Worm (Caenorhabditis elegans) whole organism, L3 larva: ENCODE measurements around the gene H28G03.2.

ENCODE experiments used
- ZK546.5 ChIP-seq: sonication (generic microtip); optimal IDR thresholded peaks from 2 replicates; lab custom pipeline; 2017; ENCODE audit warnings: missing biosample characterization, missing genetic modification characterization
- ceh-16 ChIP-seq: sonication (generic microtip); optimal IDR thresholded peaks from 2 replicates; lab custom pipeline; 2017; ENCODE audit warnings: missing biosample characterization, missing genetic modification characterization
- ceh-28 ChIP-seq: fragments of 150-350 bp; optimal IDR thresholded peaks from 2 replicates; lab custom pipeline; 2014; ENCODE audit warnings: missing biosample characterization, missing genetic modification reagents, missing genetic modification characterization
- daf-12 ChIP-seq: fragments of 150-350 bp; optimal IDR thresholded peaks from 2 replicates; lab custom pipeline; 2014; ENCODE audit warnings: missing biosample characterization, missing genetic modification reagents, missing genetic modification characterization
- egl-27 ChIP-seq: sonication (generic microtip); optimal IDR thresholded peaks from 4 replicates; lab custom pipeline; 2017; ENCODE audit warnings: missing biosample characterization, missing genetic modification reagents, missing genetic modification characterization
- egl-5 ChIP-seq: fragments of 150-350 bp; optimal IDR thresholded peaks from 2 replicates; lab custom pipeline; 2017; ENCODE audit warnings: missing biosample characterization, missing genetic modification reagents, missing genetic modification characterization, inconsistent platforms
- elt-1 ChIP-seq: fragments of 150-350 bp; optimal IDR thresholded peaks from 2 replicates; lab custom pipeline; 2014; ENCODE audit warnings: missing biosample characterization, missing genetic modification characterization
- elt-2 ChIP-seq: sonication (generic microtip); optimal IDR thresholded peaks from 2 replicates; lab custom pipeline; 2016; ENCODE audit warnings: missing genetic modification reagents, mild to moderate bottlenecking, missing genetic modification characterization, missing compliant biosample characterization
- eor-1 ChIP-seq, 2 experiments: fragments of 150-350 bp; optimal IDR thresholded peaks; 2 replicates each; lab custom pipeline; 2014 to 2018; ENCODE audit warnings: missing biosample characterization in 2 of 2, missing genetic modification characterization in 2 of 2
- fkh-10 ChIP-seq: sonication (generic microtip); optimal IDR thresholded peaks from 2 replicates; lab custom pipeline; 2017; ENCODE audit warnings: missing biosample characterization, missing genetic modification reagents, missing genetic modification characterization
- fkh-2 ChIP-seq: fragments of 150-350 bp; optimal IDR thresholded peaks from 2 replicates; lab custom pipeline; 2014; ENCODE audit warnings: missing biosample characterization, missing genetic modification reagents, missing genetic modification characterization
- fos-1 ChIP-seq: fragments of 150-350 bp; optimal IDR thresholded peaks from 2 replicates; lab custom pipeline; 2014; ENCODE audit warnings: missing biosample characterization, missing genetic modification characterization
- hmg-11 ChIP-seq: sonication (generic microtip); optimal IDR thresholded peaks from 2 replicates; lab custom pipeline; 2016; ENCODE audit warnings: missing genetic modification characterization, missing compliant biosample characterization
- jun-1 ChIP-seq: fragments of 150-350 bp; optimal IDR thresholded peaks from 2 replicates; lab custom pipeline; 2014; ENCODE audit warnings: missing biosample characterization, missing genetic modification reagents, missing genetic modification characterization
- lin-15B ChIP-seq: fragments of 150-350 bp; optimal IDR thresholded peaks from 2 replicates; lab custom pipeline; 2014; ENCODE audit warnings: missing biosample characterization, missing genetic modification characterization
- lsy-12 ChIP-seq: sonication (generic microtip); optimal IDR thresholded peaks from 2 replicates; lab custom pipeline; 2016; ENCODE audit warnings: mild to moderate bottlenecking, missing genetic modification characterization, missing compliant biosample characterization
- mdl-1 ChIP-seq: fragments of 150-350 bp; optimal IDR thresholded peaks from 2 replicates; lab custom pipeline; 2014; ENCODE audit warnings: missing biosample characterization, missing genetic modification characterization
- mml-1 ChIP-seq: fragments of 150-350 bp; sonication (generic microtip); optimal IDR thresholded peaks from 3 replicates; lab custom pipeline; 2014; ENCODE audit warnings: missing biosample characterization, missing genetic modification characterization
- nfya-1 ChIP-seq: sonication (generic microtip); optimal IDR thresholded peaks from 2 replicates; lab custom pipeline; 2017; ENCODE audit warnings: missing genetic modification characterization, mild to moderate bottlenecking, missing compliant biosample characterization, antibody characterized with exemption, moderate library complexity; ENCODE audit not compliant: insufficient read depth
- nhr-11 ChIP-seq: fragments of 150-350 bp; optimal IDR thresholded peaks from 2 replicates; lab custom pipeline; 2014; ENCODE audit warnings: missing biosample characterization, missing genetic modification characterization
- nhr-12 ChIP-seq: fragments of 150-350 bp; optimal IDR thresholded peaks from 2 replicates; lab custom pipeline; 2014; ENCODE audit warnings: missing biosample characterization, missing genetic modification characterization
- nhr-25 ChIP-seq: sonication (generic microtip); optimal IDR thresholded peaks from 2 replicates; lab custom pipeline; 2017; ENCODE audit warnings: missing biosample characterization, missing genetic modification characterization
- nhr-28 ChIP-seq: fragments of 150-350 bp; optimal IDR thresholded peaks from 2 replicates; lab custom pipeline; 2014; ENCODE audit warnings: missing biosample characterization, missing genetic modification characterization
- nhr-77 ChIP-seq: fragments of 150-350 bp; optimal IDR thresholded peaks from 2 replicates; lab custom pipeline; 2014; ENCODE audit warnings: missing biosample characterization, missing genetic modification characterization
- pha-4 ChIP-seq: fragments of 150-350 bp; optimal IDR thresholded peaks from 2 replicates; lab custom pipeline; 2014; ENCODE audit warnings: missing biosample characterization, missing genetic modification reagents, missing genetic modification characterization
- pqm-1 ChIP-seq: fragments of 150-350 bp; optimal IDR thresholded peaks from 2 replicates; lab custom pipeline; 2017; ENCODE audit warnings: missing biosample characterization, missing genetic modification characterization, inconsistent platforms
- skn-1 ChIP-seq: fragments of 150-350 bp; optimal IDR thresholded peaks from 2 replicates; lab custom pipeline; 2014; ENCODE audit warnings: missing biosample characterization, missing genetic modification characterization
- snpc-4 ChIP-seq: fragments of 150-350 bp; optimal IDR thresholded peaks from 2 replicates; lab custom pipeline; 2014; ENCODE audit warnings: missing biosample characterization, missing genetic modification characterization
- tbx-2 ChIP-seq: sonication (generic microtip); optimal IDR thresholded peaks from 2 replicates; lab custom pipeline; 2016; ENCODE audit warnings: mild to moderate bottlenecking, missing genetic modification characterization, missing compliant biosample characterization
- unc-39 ChIP-seq: sonication (generic microtip); optimal IDR thresholded peaks from 4 replicates; lab custom pipeline; 2017; ENCODE audit warnings: missing biosample characterization, missing genetic modification characterization
- unc-62 ChIP-seq: fragments of 150-350 bp; sonication (generic microtip); optimal IDR thresholded peaks from 4 replicates; lab custom pipeline; 2014; ENCODE audit warnings: missing biosample characterization, missing genetic modification reagents, missing genetic modification characterization
- ztf-11 ChIP-seq: fragments of 150-350 bp; optimal IDR thresholded peaks from 2 replicates; lab custom pipeline; 2014; ENCODE audit warnings: missing biosample characterization, missing genetic modification characterization
- ztf-4 ChIP-seq: fragments of 150-350 bp; optimal IDR thresholded peaks from 2 replicates; lab custom pipeline; 2014; ENCODE audit warnings: missing biosample characterization, missing genetic modification characterization

The H28G03.2 gene

DNA sequence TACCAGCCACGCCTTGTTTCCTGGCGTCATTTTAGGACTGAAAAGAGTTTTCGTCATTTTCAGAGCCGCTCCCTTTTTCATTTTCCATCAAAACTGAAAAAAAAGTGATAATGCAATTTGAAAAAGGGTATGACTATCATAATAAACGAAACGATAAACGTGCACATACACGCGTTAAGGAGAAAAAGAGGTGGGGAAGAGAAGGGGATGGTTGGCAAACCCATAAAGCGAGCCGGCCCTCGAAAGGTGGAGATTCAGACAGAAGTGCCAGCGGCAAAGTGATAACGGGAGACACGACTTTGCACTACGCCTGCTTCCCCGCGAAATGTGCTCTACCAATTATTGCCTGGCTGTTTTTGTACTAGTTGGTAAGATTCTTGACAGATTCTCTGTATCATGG, 47.2 kb downstream of the H28G03.2 start, which contains the start of gene nspg-14:
Gene nspg-14, plus strand, starts transcription at position 250 of the 400 bp plus-strand sequence.
- no peak for TF ChIP-seq egl-5 (tag; lab: Kevin White, UChicago)
- no peak for TF ChIP-seq nhr-77 (tag; lab: Kevin White, UChicago)
- no peak for TF ChIP-seq unc-62
- TF ChIP-seq mdl-1 (tag; lab: Kevin White, UChicago) = no peak
- TF ChIP-seq lin-15B (tag; lab: Kevin White, UChicago) = no peak
- no peak for TF ChIP-seq eor-1 (tag; optimal IDR thresholded peaks at IDR 0.05; lab: Kevin White, UChicago)
- no peak for TF ChIP-seq snpc-4
- peak; percentile 32 for TF ChIP-seq pha-4
- TF ChIP-seq nhr-28 (tag; lab: Kevin White, UChicago) = no peak
- peak; percentile 84 for TF ChIP-seq elt-2 (tag; lab: Kevin White, UChicago)
- TF ChIP-seq unc-39 (tag; lab: Kevin White, UChicago) = no peak
- TF ChIP-seq pqm-1 (tag; lab: Kevin White, UChicago) = peak; percentile 72
- no peak for TF ChIP-seq daf-12
- TF ChIP-seq lsy-12 = no peak

DNA sequence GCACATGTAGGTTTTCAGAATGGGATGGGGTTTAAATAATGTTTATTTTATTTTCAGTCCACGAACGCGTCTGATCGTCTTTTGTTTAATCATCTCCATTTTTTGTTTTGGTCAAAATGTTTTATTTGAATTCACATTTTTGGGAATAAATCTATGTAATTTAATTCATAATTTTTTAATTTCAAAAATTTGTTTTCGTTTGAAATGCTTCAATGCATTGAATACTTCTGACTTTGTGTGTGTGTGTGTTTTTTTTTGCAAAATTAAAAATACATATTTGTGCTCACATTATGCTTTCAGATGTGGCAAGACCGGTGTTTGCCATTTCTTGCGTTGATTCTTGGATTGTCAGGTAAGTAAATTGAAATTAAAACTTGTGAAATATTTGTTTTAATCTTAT, 49.3 kb downstream of the H28G03.2 start, which contains the start of gene nspg-13:
Gene nspg-13, plus strand, starts transcription at position 301 of the 400 bp plus-strand sequence.
- TF ChIP-seq nhr-12 (tag; lab: Kevin White, UChicago) (no peak), elt-1 (tag; lab: Kevin White, UChicago) (no peak), jun-1 (no peak), nhr-77 (tag; lab: Kevin White, UChicago) (no peak), egl-27 (tag; lab: Kevin White, UChicago) (no peak), lsy-12 (no peak), tbx-2 (tag; lab: Kevin White, UChicago) (no peak)

DNA sequence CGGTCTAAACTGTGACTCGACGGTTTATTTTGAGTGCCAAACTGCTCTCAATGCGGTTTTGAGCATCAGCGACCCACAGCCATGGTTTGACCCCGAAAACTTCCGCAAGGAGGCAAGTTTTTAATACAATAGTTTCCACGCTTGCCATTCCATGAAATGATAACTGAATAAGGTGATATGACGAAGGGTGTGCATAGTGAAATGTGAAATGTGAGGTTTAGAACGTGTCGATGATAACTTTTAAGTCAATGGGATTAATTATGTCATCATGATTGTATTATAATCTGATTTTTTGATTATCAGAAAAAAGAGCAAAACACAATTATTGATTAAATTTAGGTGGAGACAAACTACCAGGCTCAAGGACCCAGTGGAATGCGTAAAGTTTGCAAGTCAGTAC, 49.8 kb downstream of the H28G03.2 start:
- TF ChIP-seq ceh-16 (tag; lab: Kevin White, UChicago) (no peak), ZK546.5 (tag; lab: Kevin White, UChicago) (no peak), pqm-1 (tag; lab: Kevin White, UChicago) (no peak), elt-2 (tag; lab: Kevin White, UChicago) (peak; percentile 73), nhr-77 (tag; lab: Kevin White, UChicago) (no peak), nhr-11 (tag; lab: Kevin White, UChicago) (no peak), tbx-2 (tag; lab: Kevin White, UChicago) (no peak), unc-62 (no peak)

DNA sequence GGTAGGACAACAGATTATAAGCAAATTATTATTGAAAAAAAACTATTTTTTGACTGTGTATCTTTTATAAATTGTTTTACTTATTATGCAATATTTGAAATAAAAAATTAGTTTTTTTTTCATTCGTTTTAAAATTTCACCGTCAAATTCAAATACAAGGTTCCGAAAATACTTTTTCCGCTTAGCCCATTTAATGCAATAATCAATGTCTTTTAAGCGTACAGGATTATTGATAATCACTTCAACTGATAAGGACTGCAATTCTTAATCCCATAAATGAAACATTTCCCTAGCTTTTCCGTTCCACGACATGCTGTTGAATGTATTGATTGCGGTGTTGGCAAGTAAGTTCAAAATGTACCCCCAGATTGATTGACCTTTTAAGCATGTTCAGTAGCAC, 51.4 kb downstream of the H28G03.2 start, which contains the start of gene nspg-12:
Gene nspg-12, plus strand, starts transcription at position 301 of the 400 bp plus-strand sequence.
- TF ChIP-seq elt-1 (tag; lab: Kevin White, UChicago) = no peak
- TF ChIP-seq elt-2 (tag; lab: Kevin White, UChicago) = peak; percentile 44

DNA sequence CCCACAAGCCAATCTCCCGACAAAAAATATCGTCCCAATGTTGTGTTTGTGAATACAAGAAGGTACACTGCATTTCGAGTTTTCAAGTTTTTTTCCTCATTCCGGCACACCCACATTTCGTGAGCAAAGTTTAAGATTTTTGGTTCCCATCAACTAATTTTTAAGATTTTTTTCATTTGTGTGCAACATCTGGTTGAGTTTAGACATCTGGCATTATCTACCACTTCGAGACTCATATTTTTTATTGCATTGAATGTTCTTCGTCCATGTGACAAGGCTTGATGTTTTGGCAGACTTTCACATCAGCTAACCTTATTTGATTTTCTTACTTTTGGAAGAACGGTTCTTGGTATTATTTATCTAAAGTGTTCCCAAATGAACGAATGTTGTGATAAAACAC, 54.8 kb downstream of the H28G03.2 start:
- TF ChIP-seq unc-62 = no peak
- no peak for TF ChIP-seq daf-12
- TF ChIP-seq snpc-4 = no peak
- TF ChIP-seq fkh-2 (tag; lab: Kevin White, UChicago) = no peak
- TF ChIP-seq mml-1 (tag; lab: Kevin White, UChicago) = no peak
- no peak for TF ChIP-seq ceh-28 (tag; lab: Kevin White, UChicago)
- TF ChIP-seq nfya-1 = no peak
- TF ChIP-seq ztf-11 (tag; lab: Kevin White, UChicago) = no peak
- TF ChIP-seq skn-1 (tag; lab: Kevin White, UChicago) = no peak
- no peak for TF ChIP-seq elt-1 (tag; lab: Kevin White, UChicago)
- no peak for TF ChIP-seq nhr-28 (tag; lab: Kevin White, UChicago)
- TF ChIP-seq ztf-4 (tag; lab: Kevin White, UChicago) = no peak
- no peak for TF ChIP-seq jun-1
- no peak for TF ChIP-seq nhr-25 (tag; lab: Kevin White, UChicago)
- TF ChIP-seq fkh-10 (GFP tag; lab: Kevin White, UChicago) = no peak
- no peak for TF ChIP-seq fos-1 (tag; lab: Kevin White, UChicago)
- no peak for TF ChIP-seq nhr-11 (tag; lab: Kevin White, UChicago)

DNA sequence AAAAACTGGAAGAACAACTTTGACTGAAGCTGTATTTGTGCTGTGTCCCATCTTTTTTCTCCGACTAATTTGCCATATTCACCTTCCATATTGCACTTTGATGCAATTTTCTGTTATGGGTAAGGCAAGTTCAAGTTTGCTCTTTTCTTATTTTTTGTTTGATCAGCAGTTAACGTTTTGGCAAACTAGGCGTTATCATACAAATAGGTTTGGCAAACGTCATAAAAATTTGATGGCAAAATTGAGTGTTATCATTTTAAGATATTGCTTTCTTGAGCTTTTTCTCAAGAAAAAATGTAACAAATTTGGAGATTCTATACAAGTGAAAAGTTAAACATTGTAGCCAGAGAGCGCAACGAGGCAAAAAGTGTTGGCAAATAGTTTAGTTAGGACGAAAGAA, 56.5 kb downstream of the H28G03.2 start:
- TF ChIP-seq hmg-11 (tag; lab: Kevin White, UChicago) = no peak
- TF ChIP-seq elt-2 (tag; lab: Kevin White, UChicago) = peak; percentile 64
- peak; percentile 32 for TF ChIP-seq pqm-1 (tag; lab: Kevin White, UChicago)
